Worm (Caenorhabditis elegans): Measurements from ENCODE around the gene K08F8.7.

DNA sequence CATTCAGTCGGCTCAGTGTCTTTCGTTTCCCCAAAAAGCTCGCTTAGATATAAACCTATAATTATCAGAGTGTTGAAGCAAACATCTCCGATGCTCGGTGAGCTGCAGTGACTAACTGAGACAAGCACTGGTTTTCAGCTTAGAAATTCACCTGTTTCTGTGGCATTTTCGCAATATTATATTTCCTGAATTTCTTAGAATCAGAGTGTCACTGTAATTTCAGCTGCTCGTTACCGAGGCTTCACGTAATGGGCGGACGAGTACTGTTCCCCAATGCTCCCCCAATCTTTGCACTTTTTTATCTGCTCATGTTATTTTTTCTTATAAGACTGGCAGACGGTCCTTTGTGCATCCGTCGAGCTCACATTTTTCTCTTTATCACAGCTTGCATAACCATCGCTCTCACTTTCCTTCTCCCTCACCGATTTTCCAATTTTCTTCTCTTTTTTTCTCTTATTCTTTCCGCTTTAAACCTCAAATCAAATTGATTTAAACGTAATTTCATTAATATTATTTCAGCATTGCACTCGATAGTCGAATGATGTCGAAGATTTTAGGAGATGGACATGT lies 33.1 kb downstream of the K08F8.7 start, which contains the start of gene trcs-2:
- TF ChIP-seq tra-4 (tag; optimal IDR thresholded peaks at IDR 0.05) (no peak), flt-1 (GFP tag; IDR thresholded peaks at IDR 0.05) (no peak), ama-1 (optimal IDR thresholded peaks at IDR 0.05) (no peak), tbx-37 (GFP tag; conservative IDR thresholded peaks at IDR 0.05) (no peak)

Measured in whole organism, early embryonic.